Worm (Caenorhabditis elegans) whole organism, midembryonic: ENCODE data around the gene Y49A10A.2.

Experiments
- T22C8.4 ChIP-seq: fragments of 200-800 bp; sonication (Bioruptor generic); IDR thresholded peaks from 2 replicates; pipeline ENCODE4 v1.3.6; 2022; ENCODE audit warnings: missing genetic modification characterization, missing compliant biosample characterization
- flt-1 ChIP-seq: fragments of 200-800 bp; sonication (Bioruptor generic); IDR thresholded peaks from 2 replicates; pipeline ENCODE4 v1.3.6; 2022; ENCODE audit warnings: missing genetic modification characterization, missing compliant biosample characterization
- klf-2 ChIP-seq: fragments of 200-800 bp; sonication (Bioruptor generic); conservative IDR thresholded peaks from 2 replicates; pipeline ENCODE4 v1.3.6; 2022; ENCODE audit warnings: missing genetic modification reagents, missing genetic modification characterization, missing compliant biosample characterization
- med-1 ChIP-seq: sonication (generic microtip); optimal IDR thresholded peaks from 2 replicates; lab custom pipeline; 2017; ENCODE audit warnings: missing genetic modification characterization, mild to moderate bottlenecking, missing compliant biosample characterization, antibody characterized with exemption, missing genetic modification reagents; ENCODE audit not compliant: insufficient read depth
- ref-1 ChIP-seq: fragments of 200-800 bp; sonication (Bioruptor generic); conservative IDR thresholded peaks from 2 replicates; pipeline ENCODE4 v1.3.6; 2022; ENCODE audit warnings: missing genetic modification reagents, missing genetic modification characterization, missing compliant biosample characterization
- tab-1 ChIP-seq: fragments of 200-800 bp; sonication (Bioruptor generic); IDR thresholded peaks from 2 replicates; pipeline ENCODE4 v1.3.6; 2022; ENCODE audit warnings: missing genetic modification characterization, missing compliant biosample characterization
- ztf-23 ChIP-seq: fragments of 200-800 bp; sonication (Bioruptor generic); IDR thresholded peaks from 2 replicates; pipeline ENCODE4 v1.3.6; 2022; ENCODE audit warnings: missing genetic modification reagents, missing genetic modification characterization, missing compliant biosample characterization
- ztf-29 ChIP-seq: fragments of 200-800 bp; sonication (Bioruptor generic); IDR thresholded peaks from 2 replicates; pipeline ENCODE4 v1.3.6; 2022; ENCODE audit warnings: missing genetic modification reagents, missing genetic modification characterization, missing compliant biosample characterization

ce11 chrX:10419743-10420142 is 47.3 kb upstream of the Y49A10A.2 start, which contains the start of gene cdk-11.2:
- 0 out of 2 replicates have a peak, but pooled peaks have one; percentile 21 for TF ChIP-seq flt-1
- TF ChIP-seq T22C8.4 (GFP tag; lab: Robert Waterston, UW) = no peak
- TF ChIP-seq ztf-29 (GFP tag; lab: Robert Waterston, UW) = 0 out of 2 replicates have a peak, but pooled peaks have one; percentile 28
- no peak for TF ChIP-seq tab-1 (GFP tag; lab: Robert Waterston, UW)
- TF ChIP-seq ref-1 (GFP tag; lab: Robert Waterston, UW) = no peak
- 0 out of 2 replicates have a peak, but pooled peaks have one; percentile 44 for TF ChIP-seq ztf-23 (GFP tag; lab: Robert Waterston, UW)
- TF ChIP-seq klf-2 (GFP tag; lab: Robert Waterston, UW) = no peak
- no peak for TF ChIP-seq med-1 (GFP tag; lab: Kevin White, UChicago)
